Fruit fly (Drosophila melanogaster) whole organism, embryonic: ENCODE data around the gene 5-HT7.

Experiments
- ATbp ChIP-seq: fragments of 200-800 bp; sonication (Bioruptor generic); optimal IDR thresholded peaks from 2 replicates; lab custom pipeline; 2017; ENCODE audit warnings: missing biosample characterization, mild to moderate bottlenecking, missing genetic modification characterization, missing genetic modification reagents
- Antp ChIP-seq: fragments of 200-800 bp; sonication (Bioruptor generic); optimal IDR thresholded peaks from 3 replicates; lab custom pipeline; 2016; ENCODE audit warnings: missing biosample characterization, missing genetic modification characterization
- Bgb ChIP-seq: fragments of 200-800 bp; sonication (Bioruptor generic); IDR thresholded peaks from 2 replicates; pipeline ENCODE4 v1.3.6; 2022; ENCODE audit warnings: missing biosample characterization, missing genetic modification characterization; ENCODE audit not compliant: partially characterized antibody
- CG10462 ChIP-seq: fragments of 200-800 bp; sonication (Bioruptor generic); optimal IDR thresholded peaks from 2 replicates; lab custom pipeline; 2016; ENCODE audit warnings: missing biosample characterization, missing genetic modification characterization
- CG12659 ChIP-seq: fragments of 200-800 bp; sonication (Bioruptor generic); optimal IDR thresholded peaks from 3 replicates; lab custom pipeline; 2017; ENCODE audit warnings: mild to moderate bottlenecking, missing biosample characterization, missing genetic modification reagents, missing genetic modification characterization
- CG12769 ChIP-seq: fragments of 200-800 bp; sonication (Bioruptor generic); optimal IDR thresholded peaks from 2 replicates; lab custom pipeline; 2019; ENCODE audit warnings: missing biosample characterization, mild to moderate bottlenecking, missing genetic modification characterization, moderate library complexity
- CG13424 ChIP-seq: fragments of 200-800 bp; sonication (Bioruptor generic); optimal IDR thresholded peaks from 2 replicates; lab custom pipeline; 2019; ENCODE audit warnings: missing biosample characterization, mild to moderate bottlenecking, missing genetic modification characterization, moderate library complexity
- CG14860 ChIP-seq: fragments of 200-800 bp; sonication (Bioruptor generic); IDR thresholded peaks from 3 replicates; pipeline ENCODE4 v1.3.6; 2022; ENCODE audit warnings: missing biosample characterization, missing genetic modification characterization; ENCODE audit not compliant: partially characterized antibody
- CG14965 ChIP-seq: fragments of 200-800 bp; sonication (Bioruptor generic); optimal IDR thresholded peaks from 2 replicates; lab custom pipeline; 2016; ENCODE audit warnings: missing biosample characterization, missing genetic modification characterization, borderline replicate concordance
- CG15514 ChIP-seq: fragments of 200-800 bp; sonication (Bioruptor generic); optimal IDR thresholded peaks from 3 replicates; lab custom pipeline; 2017; ENCODE audit warnings: missing biosample characterization, missing genetic modification characterization, mild to moderate bottlenecking, moderate library complexity, missing genetic modification reagents
- CG2889 ChIP-seq: fragments of 200-800 bp; sonication (Bioruptor generic); IDR thresholded peaks from 3 replicates; pipeline ENCODE4 v1.3.6; 2022; ENCODE audit warnings: missing biosample characterization, missing genetic modification characterization
- CG3163 ChIP-seq: fragments of 200-800 bp; sonication (Bioruptor generic); optimal IDR thresholded peaks from 3 replicates; lab custom pipeline; 2016; ENCODE audit warnings: missing biosample characterization, missing genetic modification characterization
- CG33557 ChIP-seq: fragments of 200-800 bp; sonication (Bioruptor generic); optimal IDR thresholded peaks from 2 replicates; lab custom pipeline; 2019; ENCODE audit warnings: missing biosample characterization, mild to moderate bottlenecking, missing genetic modification characterization, moderate library complexity
- CG34422 ChIP-seq: fragments of 200-800 bp; sonication (Bioruptor generic); IDR thresholded peaks from 3 replicates; pipeline ENCODE4 v1.3.6; 2022; ENCODE audit warnings: missing biosample characterization, missing genetic modification characterization
- CG3995 ChIP-seq: fragments of 200-800 bp; sonication (Bioruptor generic); optimal IDR thresholded peaks from 3 replicates; lab custom pipeline; 2016; ENCODE audit warnings: missing biosample characterization, missing genetic modification characterization
- CG4424 ChIP-seq: fragments of 200-800 bp; sonication (Bioruptor generic); optimal IDR thresholded peaks from 3 replicates; lab custom pipeline; 2016; ENCODE audit warnings: missing biosample characterization, missing genetic modification characterization
- CG6254 ChIP-seq: fragments of 200-800 bp; sonication (Bioruptor generic); optimal IDR thresholded peaks from 3 replicates; lab custom pipeline; 2017; ENCODE audit warnings: mild to moderate bottlenecking, missing biosample characterization, missing genetic modification reagents, missing genetic modification characterization
- CG6654 ChIP-seq: fragments of 200-800 bp; sonication (Bioruptor generic); optimal IDR thresholded peaks from 2 replicates; lab custom pipeline; 2017; ENCODE audit warnings: missing biosample characterization, mild to moderate bottlenecking, missing genetic modification characterization
- Gsc ChIP-seq: fragments of 200-800 bp; sonication (Bioruptor generic); IDR thresholded peaks from 2 replicates; pipeline ENCODE4 v1.3.6; 2022; ENCODE audit warnings: missing biosample characterization, missing genetic modification characterization
- H15 ChIP-seq: fragments of 200-800 bp; sonication (Bioruptor generic); IDR thresholded peaks from 3 replicates; pipeline ENCODE4 v1.3.6; 2022; ENCODE audit warnings: missing biosample characterization, missing genetic modification characterization
- HLH54F ChIP-seq: fragments of 200-800 bp; sonication (Bioruptor generic); optimal IDR thresholded peaks from 3 replicates; lab custom pipeline; 2016; ENCODE audit warnings: missing biosample characterization, missing genetic modification characterization
- Hey ChIP-seq: fragments of 200-800 bp; sonication (Bioruptor generic); optimal IDR thresholded peaks from 3 replicates; lab custom pipeline; 2018; ENCODE audit warnings: missing biosample characterization, mild to moderate bottlenecking, missing genetic modification characterization
- Hr51 ChIP-seq, 2 experiments: fragments of 200-800 bp; sonication (Bioruptor generic); optimal IDR thresholded peaks; 2 replicates in 1 of 2; 3 replicates in 1 of 2; lab custom pipeline; 2016 to 2018; ENCODE audit warnings: missing biosample characterization in 2 of 2, missing genetic modification characterization in 2 of 2, mild to moderate bottlenecking in 1 of 2, moderate library complexity in 1 of 2
- Max ChIP-seq: fragments of 200-800 bp; sonication (Bioruptor generic); optimal IDR thresholded peaks from 2 replicates; lab custom pipeline; 2016; ENCODE audit warnings: missing biosample characterization, mild to moderate bottlenecking, missing genetic modification characterization
- Mes4 ChIP-seq: fragments of 200-800 bp; sonication (Bioruptor generic); optimal IDR thresholded peaks from 2 replicates; lab custom pipeline; 2016; ENCODE audit warnings: missing biosample characterization, missing genetic modification characterization
- Nf-YC ChIP-seq: fragments of 200-800 bp; optimal IDR thresholded peaks from 3 replicates; lab custom pipeline; 2019; ENCODE audit warnings: missing biosample characterization, mild to moderate bottlenecking, missing genetic modification characterization, moderate library complexity
- Oli ChIP-seq: fragments of 200-800 bp; sonication (Bioruptor generic); optimal IDR thresholded peaks from 2 replicates; lab custom pipeline; 2018; ENCODE audit warnings: missing biosample characterization, mild to moderate bottlenecking, missing genetic modification characterization, moderate library complexity
- Opbp ChIP-seq: fragments of 200-800 bp; sonication (Bioruptor generic); IDR thresholded peaks from 3 replicates; pipeline ENCODE4 v1.3.6; 2022; ENCODE audit warnings: missing biosample characterization, missing genetic modification characterization; ENCODE audit not compliant: partially characterized antibody
- Pdp1 ChIP-seq, 2 experiments: fragments of 200-800 bp; sonication (Bioruptor generic); optimal IDR thresholded peaks; 3 replicates each; lab custom pipeline; 2016; ENCODE audit warnings: missing biosample characterization in 2 of 2, missing genetic modification characterization in 2 of 2, mild to moderate bottlenecking in 1 of 2, moderate library complexity in 1 of 2
- Poxn ChIP-seq: fragments of 200-800 bp; sonication (Bioruptor generic); IDR thresholded peaks from 2 replicates; pipeline ENCODE4 v1.3.6; 2022; ENCODE audit warnings: missing biosample characterization, missing genetic modification characterization
- Rfx ChIP-seq: fragments of 200-800 bp; sonication (Bioruptor generic); IDR thresholded peaks from 2 replicates; pipeline ENCODE4 v1.3.6; 2022; ENCODE audit warnings: missing biosample characterization, missing genetic modification characterization
- bowl ChIP-seq: fragments of 200-800 bp; sonication (Bioruptor generic); IDR thresholded peaks from 2 replicates; pipeline ENCODE4 v1.3.6; 2022; ENCODE audit warnings: missing biosample characterization, missing genetic modification characterization
- caup ChIP-seq: fragments of 200-800 bp; sonication (Bioruptor generic); optimal IDR thresholded peaks from 3 replicates; lab custom pipeline; 2017; ENCODE audit warnings: missing biosample characterization, mild to moderate bottlenecking, missing genetic modification characterization, moderate library complexity; ENCODE audit not compliant: severe bottlenecking
- danr ChIP-seq: fragments of 200-800 bp; sonication (Bioruptor generic); IDR thresholded peaks from 2 replicates; pipeline ENCODE4 v1.3.6; 2022; ENCODE audit warnings: missing biosample characterization, missing genetic modification characterization
- dpn ChIP-seq, 2 experiments: fragments of 200-800 bp; sonication (Bioruptor generic); optimal IDR thresholded peaks; 3 replicates each; lab custom pipeline; 2016; ENCODE audit warnings: missing biosample characterization in 2 of 2, missing genetic modification characterization in 2 of 2
- gem ChIP-seq: fragments of 200-800 bp; sonication (Bioruptor generic); optimal IDR thresholded peaks from 2 replicates; lab custom pipeline; 2019; ENCODE audit warnings: missing biosample characterization, mild to moderate bottlenecking, missing genetic modification characterization, moderate library complexity
- nau ChIP-seq: fragments of 200-800 bp; sonication (Bioruptor generic); optimal IDR thresholded peaks from 3 replicates; lab custom pipeline; 2017; ENCODE audit warnings: missing biosample characterization, mild to moderate bottlenecking, missing genetic modification characterization, missing genetic modification reagents
- nerfin-2 ChIP-seq: fragments of 200-800 bp; sonication (Bioruptor generic); IDR thresholded peaks from 2 replicates; pipeline ENCODE4 v1.3.6; 2022; ENCODE audit warnings: missing biosample characterization, missing genetic modification characterization; ENCODE audit not compliant: partially characterized antibody
- pan ChIP-seq, 4 experiments: fragments of >200 bp in 3 of 4; fragments of 200-800 bp in 1 of 4; sonication (Bioruptor generic) in 1 of 4; optimal IDR thresholded peaks in 3 of 4; IDR thresholded peaks in 1 of 4; 2 replicates each; pipeline versions ENCODE4 v1.3.6 to Lab custom; 2017 to 2022; ENCODE audit warnings: missing biosample characterization in 2 of 4, missing genetic modification characterization in 2 of 4, mixed read lengths in 1 of 4
- pzg ChIP-seq: fragments of 200-800 bp; sonication (Bioruptor generic); optimal IDR thresholded peaks from 3 replicates; lab custom pipeline; 2018; ENCODE audit warnings: missing biosample characterization, mild to moderate bottlenecking, missing genetic modification characterization, moderate library complexity
- row ChIP-seq: fragments of 200-800 bp; sonication (Bioruptor generic); IDR thresholded peaks from 3 replicates; pipeline ENCODE4 v1.3.6; 2022; ENCODE audit warnings: missing biosample characterization, missing genetic modification characterization
- slp2 ChIP-seq: fragments of 200-800 bp; sonication (Bioruptor generic); optimal IDR thresholded peaks from 2 replicates; lab custom pipeline; 2016; ENCODE audit warnings: missing biosample characterization, missing genetic modification characterization
- tgo ChIP-seq: fragments of 200-800 bp; sonication (Bioruptor generic); IDR thresholded peaks from 3 replicates; pipeline ENCODE4 v1.3.6; 2022; ENCODE audit warnings: missing biosample characterization, missing genetic modification characterization
- ttk ChIP-seq: fragments of 200-800 bp; sonication (Bioruptor generic); IDR thresholded peaks from 2 replicates; pipeline ENCODE4 v2.1.2; 2022; ENCODE audit warnings: missing biosample characterization, missing genetic modification characterization
- wek ChIP-seq: fragments of 200-800 bp; sonication (Bioruptor generic); optimal IDR thresholded peaks from 3 replicates; lab custom pipeline; 2018; ENCODE audit warnings: missing biosample characterization, mild to moderate bottlenecking, missing genetic modification characterization, moderate library complexity
- yki ChIP-seq: fragments of >200 bp; optimal IDR thresholded peaks from 3 replicates; lab custom pipeline; 2018

5-HT7 gene

DNA sequence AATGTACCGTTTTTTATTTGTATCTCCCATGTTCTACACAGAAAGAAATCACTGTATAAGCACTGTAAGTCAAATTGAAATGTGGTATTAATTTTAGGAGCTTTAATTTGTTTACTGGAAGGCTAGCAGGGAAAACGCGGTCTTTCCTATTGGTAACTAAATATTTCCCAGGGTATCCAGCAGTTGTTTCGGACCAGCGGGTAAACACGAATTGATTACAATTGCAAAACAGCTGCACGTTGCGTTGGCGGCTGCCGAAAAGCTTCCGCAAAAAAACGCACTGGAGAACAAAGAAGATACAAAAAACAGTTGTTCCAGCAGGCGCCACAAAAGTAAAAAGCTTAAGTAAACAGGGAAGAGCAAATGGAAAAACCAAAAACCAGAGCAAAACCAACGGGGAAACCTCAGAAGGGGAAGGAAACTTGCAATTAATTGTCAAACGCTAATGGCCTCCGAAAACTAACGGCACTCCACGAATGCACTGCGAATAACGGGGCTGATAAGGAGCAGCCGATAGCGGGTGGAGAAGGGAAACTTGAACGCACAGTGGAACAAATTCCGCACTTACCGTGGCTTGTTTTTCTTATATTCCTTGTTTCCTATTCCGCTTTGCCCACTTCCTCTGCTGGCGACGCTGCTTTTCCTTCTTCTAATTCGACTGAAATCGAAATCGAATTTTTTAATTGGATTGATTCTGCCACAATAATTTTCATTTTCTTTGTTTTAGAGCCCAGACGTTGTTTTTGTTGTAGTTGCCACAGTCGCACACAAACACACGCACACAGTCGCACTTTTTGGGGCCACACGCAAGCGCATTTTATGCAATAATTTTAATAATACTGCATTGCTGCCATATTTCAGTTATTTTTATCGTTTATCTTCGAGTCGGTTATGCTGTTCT, 43.4 kb upstream of the 5-HT7 start (continued):
- TF ChIP-seq Max (GFP tag; lab: Kevin White, UChicago) (no peak), Mes4 (no peak), CG13424 (tag; lab: Kevin White, UChicago) (peak; percentile 21), nerfin-2 (GFP tag; lab: Robert Waterston, UW) (peak; percentile 32; the same call in 1 of the 2 replicates), yki (no peak), Nf-YC (tag; lab: Kevin White, UChicago) (peak; percentile 11), CG3995 (no peak), nau (GFP tag; lab: Kevin White, UChicago) (peak; percentile 17), CG3163 (no peak), danr (GFP tag; lab: Robert Waterston, UW) (0 out of 2 replicates have a peak, but pooled peaks have one; percentile 10), row (GFP tag; lab: Robert Waterston, UW) (peak; percentile 55), CG12769 (tag; lab: Kevin White, UChicago) (no peak), CG33557 (GFP tag; lab: Kevin White, UChicago) (no peak), Gsc (no peak), CG4424 (GFP tag; lab: Kevin White, UChicago) (peak; percentile 17), slp2 (peak; percentile 35), gem (peak; percentile 68), CG10462 (GFP tag; lab: Kevin White, UChicago) (no peak), Bgb (no peak), bowl (GFP tag; lab: Robert Waterston, UW) (no peak), pan (optimal IDR thresholded peaks at IDR 0.05; lab: Kevin White, UChicago) (no peak), pan (GFP tag; optimal IDR thresholded peaks at IDR 0.05 in 1 of 2, IDR thresholded peaks at IDR 0.05 in 1 of 2) (peak in 1 of 2 experiments; percentile 52), caup (no peak), Pdp1 (GFP tag; optimal IDR thresholded peaks at IDR 0.05; lab: Kevin White, UChicago) (peak; percentile 23 to 86), wek (no peak), CG15514 (GFP tag; lab: Kevin White, UChicago) (peak; percentile 10), H15 (peak; percentile 27; the same call in 1 of the 3 replicates), Poxn (GFP tag; lab: Robert Waterston, UW) (no peak), ttk (no peak), CG6254 (peak; percentile 14), Hey (tag; lab: Kevin White, UChicago) (no peak), Hr51 (GFP tag; optimal IDR thresholded peaks at IDR 0.05; lab: Kevin White, UChicago) (peak; percentile 18 to 59), tgo (GFP tag; lab: Robert Waterston, UW) (peak; percentile 27; the same call in 2 of the 3 replicates), CG6654 (peak; percentile 12), pzg (GFP tag; lab: Kevin White, UChicago) (no peak), CG2889 (0 out of 3 replicates have a peak, but pooled peaks have one; percentile 7), CG12659 (no peak), ATbp (GFP tag; lab: Kevin White, UChicago) (no peak), dpn (GFP tag; optimal IDR thresholded peaks at IDR 0.05; lab: Kevin White, UChicago) (peak in 1 of 2 experiments; percentile 50), Opbp (no peak), Antp (GFP tag; lab: Kevin White, UChicago) (peak; percentile 63), CG14965 (no peak), HLH54F (GFP tag; lab: Kevin White, UChicago) (peak; percentile 3), Oli (tag; lab: Kevin White, UChicago) (peak; percentile 43), Rfx (GFP tag; lab: Robert Waterston, UW) (0 out of 2 replicates have a peak, but pooled peaks have one; percentile 32), CG34422 (GFP tag; lab: Robert Waterston, UW) (no peak; the same call in 2 of the 3 replicates), CG14860 (0 out of 3 replicates have a peak, but pooled peaks have one; percentile 39)
